Worm (Caenorhabditis elegans) whole organism, mixed stage, embryonic: ENCODE measurements around the gene C32D5.12.

ENCODE experiments used
- bed-3 ChIP-seq: fragments of 200-800 bp; sonication (Bioruptor generic); optimal IDR thresholded peaks from 3 replicates; lab custom pipeline; 2018; ENCODE audit warnings: mild to moderate bottlenecking, missing genetic modification characterization, moderate library complexity, missing compliant biosample characterization
- cnd-1 ChIP-seq: fragments of 200-800 bp; sonication (Bioruptor generic); optimal IDR thresholded peaks from 2 replicates; lab custom pipeline; 2018; ENCODE audit warnings: mild to moderate bottlenecking, missing genetic modification characterization, missing compliant biosample characterization
- drap-1 ChIP-seq: fragments of 200-800 bp; sonication (Bioruptor generic); optimal IDR thresholded peaks from 3 replicates; lab custom pipeline; 2018; ENCODE audit warnings: mild to moderate bottlenecking, missing genetic modification characterization, missing compliant biosample characterization
- lin-13 ChIP-seq: fragments of 150-350 bp; optimal IDR thresholded peaks from 2 replicates; lab custom pipeline; 2014; ENCODE audit warnings: missing biosample characterization, missing genetic modification characterization
- nhr-237 ChIP-seq: fragments of 150-350 bp; optimal IDR thresholded peaks from 2 replicates; lab custom pipeline; 2014; ENCODE audit warnings: missing biosample characterization, missing genetic modification characterization
- sptf-1 ChIP-seq: sonication (generic microtip); optimal IDR thresholded peaks from 2 replicates; lab custom pipeline; 2017; ENCODE audit warnings: mild to moderate bottlenecking, missing genetic modification characterization, moderate library complexity, missing compliant biosample characterization
- unc-39 ChIP-seq: fragments of 150-350 bp; optimal IDR thresholded peaks from 2 replicates; lab custom pipeline; 2014; ENCODE audit warnings: missing biosample characterization, missing genetic modification characterization
- unc-62 ChIP-seq: fragments of 150-350 bp; optimal IDR thresholded peaks from 2 replicates; lab custom pipeline; 2014; ENCODE audit warnings: missing biosample characterization, missing genetic modification reagents, missing genetic modification characterization
- ztf-11 ChIP-seq: fragments of 150-350 bp; optimal IDR thresholded peaks from 2 replicates; lab custom pipeline; 2014; ENCODE audit warnings: missing biosample characterization, missing genetic modification characterization

DNA sequence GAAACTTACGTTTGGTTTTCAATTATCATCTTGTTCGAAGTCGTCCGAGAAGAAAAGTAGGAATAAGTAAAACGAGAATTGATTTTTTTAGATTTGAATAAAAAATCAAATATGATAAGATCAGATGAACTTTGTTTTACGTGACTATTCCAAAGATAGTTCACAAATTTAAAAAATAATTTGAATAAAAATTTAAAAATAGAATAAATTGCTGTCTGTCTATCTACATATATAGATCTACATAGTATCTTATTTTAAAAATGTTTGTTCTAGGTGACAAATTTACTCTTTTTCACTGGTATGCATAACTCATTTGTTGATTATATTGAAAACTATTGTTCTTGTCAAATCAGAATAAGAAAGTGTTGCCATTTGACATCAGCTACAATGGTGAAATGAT, 29.1 kb upstream of the C32D5.12 start, which contains the start of gene F58F12.2:
- no peak for TF ChIP-seq nhr-237 (tag; lab: Kevin White, UChicago)
- no peak for TF ChIP-seq unc-62 (GFP tag; lab: Kevin White, UChicago)
- no peak for TF ChIP-seq ztf-11
- TF ChIP-seq lin-13 (tag; lab: Kevin White, UChicago): no peak
- no peak for TF ChIP-seq bed-3 (GFP tag; lab: Kevin White, UChicago)
- no peak for TF ChIP-seq unc-39 (tag; lab: Kevin White, UChicago)
- TF ChIP-seq drap-1 (GFP tag; lab: Kevin White, UChicago): no peak
- no peak for TF ChIP-seq cnd-1 (tag; lab: Kevin White, UChicago)
- no peak for TF ChIP-seq sptf-1 (tag; lab: Kevin White, UChicago)
